Worm (Caenorhabditis elegans): ENCODE data around the gene C16C8.27.

ce11 chrII:3470549-3470948 is 29.1 kb downstream of the C16C8.27 start, which contains the start of gene Y49F6B.20:
- TF ChIP-seq nfya-1 (tag; optimal IDR thresholded peaks at IDR 0.05): no peak
- TF ChIP-seq F13H6.1 (tag; optimal IDR thresholded peaks at IDR 0.05): no peak
- TF ChIP-seq pqm-1 (tag; optimal IDR thresholded peaks at IDR 0.05): no peak
- TF ChIP-seq elt-2 (tag; optimal IDR thresholded peaks at IDR 0.05): no peak
- no peak for TF ChIP-seq pha-4 (tag; optimal IDR thresholded peaks at IDR 0.05)
- no peak for TF ChIP-seq lin-11 (tag; optimal IDR thresholded peaks at IDR 0.05)
- no peak for TF ChIP-seq ceh-18 (tag; optimal IDR thresholded peaks at IDR 0.05)
- TF ChIP-seq sox-4 (tag; optimal IDR thresholded peaks at IDR 0.05): no peak
